Fruit fly (Drosophila melanogaster) whole organism, embryonic: ENCODE data around the gene Mvb12.

Experiments used
- BtbVII ChIP-seq: fragments of 200-800 bp; sonication (Bioruptor generic); optimal IDR thresholded peaks from 3 replicates; lab custom pipeline; 2017; ENCODE audit warnings: missing biosample characterization, mild to moderate bottlenecking, missing genetic modification characterization
- CG10321 ChIP-seq: fragments of 200-800 bp; sonication (Bioruptor generic); IDR thresholded peaks from 2 replicates; pipeline ENCODE4 v1.3.6; 2022; ENCODE audit warnings: missing biosample characterization, missing genetic modification characterization
- CG11456 ChIP-seq: fragments of 200-800 bp; sonication (Bioruptor generic); IDR thresholded peaks from 3 replicates; pipeline ENCODE4 v1.3.6; 2022; ENCODE audit warnings: missing biosample characterization, missing genetic modification characterization
- CG11504 ChIP-seq: fragments of 200-800 bp; sonication (Bioruptor generic); optimal IDR thresholded peaks from 3 replicates; lab custom pipeline; 2019; ENCODE audit warnings: missing biosample characterization, mild to moderate bottlenecking, missing genetic modification characterization, moderate library complexity
- CG12104 ChIP-seq: fragments of 200-800 bp; sonication (Bioruptor generic); optimal IDR thresholded peaks from 3 replicates; lab custom pipeline; 2016; ENCODE audit warnings: missing biosample characterization, missing genetic modification characterization
- CG13296 ChIP-seq: fragments of 200-800 bp; sonication (Bioruptor generic); optimal IDR thresholded peaks from 3 replicates; lab custom pipeline; 2018; ENCODE audit warnings: missing biosample characterization, mild to moderate bottlenecking, missing genetic modification characterization
- CG13424 ChIP-seq: fragments of 200-800 bp; sonication (Bioruptor generic); optimal IDR thresholded peaks from 2 replicates; lab custom pipeline; 2019; ENCODE audit warnings: missing biosample characterization, mild to moderate bottlenecking, missing genetic modification characterization, moderate library complexity
- CG17186 ChIP-seq: fragments of 200-800 bp; sonication (Bioruptor generic); optimal IDR thresholded peaks from 3 replicates; lab custom pipeline; 2017; ENCODE audit warnings: missing biosample characterization, missing genetic modification reagents, missing genetic modification characterization
- CG17359 ChIP-seq: fragments of 200-800 bp; sonication (Bioruptor generic); optimal IDR thresholded peaks from 3 replicates; lab custom pipeline; 2018; ENCODE audit warnings: missing biosample characterization, mild to moderate bottlenecking, missing genetic modification characterization, moderate library complexity
- CG17829 ChIP-seq: fragments of 200-800 bp; optimal IDR thresholded peaks from 2 replicates; lab custom pipeline; 2019; ENCODE audit warnings: missing biosample characterization, mild to moderate bottlenecking, missing genetic modification characterization, moderate library complexity
- CG2712 ChIP-seq: fragments of 200-800 bp; optimal IDR thresholded peaks from 3 replicates; lab custom pipeline; 2019; ENCODE audit warnings: missing biosample characterization, mild to moderate bottlenecking, missing genetic modification characterization, moderate library complexity
- CG2875 ChIP-seq: fragments of 200-800 bp; sonication (Bioruptor generic); optimal IDR thresholded peaks from 2 replicates; lab custom pipeline; 2017; ENCODE audit warnings: missing biosample characterization, mild to moderate bottlenecking, missing genetic modification characterization, missing genetic modification reagents
- CG31224 ChIP-seq: fragments of 200-800 bp; sonication (Bioruptor generic); IDR thresholded peaks from 2 replicates; pipeline ENCODE4 v1.3.6; 2022; ENCODE audit warnings: missing biosample characterization, missing genetic modification characterization
- CG3838 ChIP-seq: fragments of 200-800 bp; sonication (Bioruptor generic); optimal IDR thresholded peaks from 3 replicates; lab custom pipeline; 2016; ENCODE audit warnings: missing biosample characterization, missing genetic modification characterization
- CG4282 ChIP-seq: fragments of 200-800 bp; sonication (Bioruptor generic); optimal IDR thresholded peaks from 2 replicates; lab custom pipeline; 2016; ENCODE audit warnings: missing biosample characterization, missing genetic modification characterization
- CG6272 ChIP-seq: fragments of 200-800 bp; sonication (Bioruptor generic); IDR thresholded peaks from 2 replicates; pipeline ENCODE4 v1.3.6; 2022; ENCODE audit warnings: missing biosample characterization, missing genetic modification characterization
- CG6654 ChIP-seq: fragments of 200-800 bp; sonication (Bioruptor generic); optimal IDR thresholded peaks from 2 replicates; lab custom pipeline; 2017; ENCODE audit warnings: missing biosample characterization, mild to moderate bottlenecking, missing genetic modification characterization
- CG6791 ChIP-seq: fragments of 200-800 bp; sonication (Bioruptor generic); IDR thresholded peaks from 3 replicates; pipeline ENCODE4 v1.3.6; 2022; ENCODE audit warnings: missing biosample characterization, missing genetic modification characterization; ENCODE audit not compliant: partially characterized antibody
- CG7928 ChIP-seq: fragments of 200-800 bp; sonication (Bioruptor generic); optimal IDR thresholded peaks from 2 replicates; lab custom pipeline; 2017; ENCODE audit warnings: missing biosample characterization, mild to moderate bottlenecking, missing genetic modification characterization
- CG9876 ChIP-seq: fragments of 200-800 bp; sonication (Bioruptor generic); optimal IDR thresholded peaks from 2 replicates; lab custom pipeline; 2016; ENCODE audit warnings: missing biosample characterization, missing genetic modification characterization
- CrebB ChIP-seq: fragments of 200-800 bp; sonication (Bioruptor generic); optimal IDR thresholded peaks from 3 replicates; lab custom pipeline; 2018; ENCODE audit warnings: missing biosample characterization, mild to moderate bottlenecking, missing genetic modification characterization
- D19A ChIP-seq: fragments of 200-800 bp; optimal IDR thresholded peaks from 3 replicates; lab custom pipeline; 2019; ENCODE audit warnings: missing biosample characterization, mild to moderate bottlenecking, missing genetic modification characterization, moderate library complexity
- Dad ChIP-seq: fragments of 200-800 bp; sonication (Bioruptor generic); optimal IDR thresholded peaks from 3 replicates; lab custom pipeline; 2016; ENCODE audit warnings: missing biosample characterization, missing genetic modification characterization
- Dip3 ChIP-seq: fragments of 200-800 bp; sonication (Bioruptor generic); optimal IDR thresholded peaks from 3 replicates; lab custom pipeline; 2016; ENCODE audit warnings: missing biosample characterization, missing genetic modification characterization
- Doc3 ChIP-seq: fragments of 200-800 bp; sonication (Bioruptor generic); IDR thresholded peaks from 3 replicates; pipeline ENCODE4 v1.3.6; 2022; ENCODE audit warnings: missing biosample characterization, missing genetic modification characterization; ENCODE audit not compliant: partially characterized antibody
- HHEX ChIP-seq: fragments of 200-800 bp; sonication (Bioruptor generic); optimal IDR thresholded peaks from 3 replicates; lab custom pipeline; 2017; ENCODE audit warnings: missing biosample characterization, mild to moderate bottlenecking, missing genetic modification characterization, missing genetic modification reagents
- HLH3B ChIP-seq: fragments of 200-800 bp; sonication (Bioruptor generic); IDR thresholded peaks from 2 replicates; pipeline ENCODE4 v1.3.6; 2022; ENCODE audit warnings: missing biosample characterization, missing genetic modification characterization
- Hmx ChIP-seq: fragments of 200-800 bp; sonication (Bioruptor generic); optimal IDR thresholded peaks from 2 replicates; lab custom pipeline; 2016; ENCODE audit warnings: missing biosample characterization, missing genetic modification characterization
- Nf-YC ChIP-seq: fragments of 200-800 bp; optimal IDR thresholded peaks from 3 replicates; lab custom pipeline; 2019; ENCODE audit warnings: missing biosample characterization, mild to moderate bottlenecking, missing genetic modification characterization, moderate library complexity
- Spps ChIP-seq: fragments of 200-800 bp; sonication (Bioruptor generic); optimal IDR thresholded peaks from 2 replicates; lab custom pipeline; 2018; ENCODE audit warnings: missing biosample characterization, mild to moderate bottlenecking, missing genetic modification characterization
- ac ChIP-seq: fragments of 200-800 bp; sonication (Bioruptor generic); optimal IDR thresholded peaks from 3 replicates; lab custom pipeline; 2017; ENCODE audit warnings: missing biosample characterization, mild to moderate bottlenecking, missing genetic modification characterization
- amos ChIP-seq: fragments of 200-800 bp; sonication (Bioruptor generic); IDR thresholded peaks from 2 replicates; pipeline ENCODE4 v1.3.6; 2022; ENCODE audit warnings: missing biosample characterization, missing genetic modification characterization; ENCODE audit not compliant: partially characterized antibody
- cas ChIP-seq: fragments of 200-800 bp; sonication (Bioruptor generic); IDR thresholded peaks from 2 replicates; pipeline ENCODE4 v1.3.6; 2022; ENCODE audit warnings: missing biosample characterization, missing genetic modification characterization
- chif ChIP-seq, 2 experiments: fragments of 200-800 bp; sonication (Bioruptor generic); optimal IDR thresholded peaks; 3 replicates each; lab custom pipeline; 2016; ENCODE audit warnings: missing biosample characterization in 2 of 2, missing genetic modification characterization in 2 of 2
- danr ChIP-seq: fragments of 200-800 bp; sonication (Bioruptor generic); IDR thresholded peaks from 2 replicates; pipeline ENCODE4 v1.3.6; 2022; ENCODE audit warnings: missing biosample characterization, missing genetic modification characterization
- dimm ChIP-seq: fragments of 200-800 bp; sonication (Bioruptor generic); IDR thresholded peaks from 2 replicates; pipeline ENCODE4 v1.3.6; 2022; ENCODE audit warnings: missing biosample characterization, missing genetic modification characterization
- disco-r ChIP-seq: fragments of 200-800 bp; sonication (Bioruptor generic); optimal IDR thresholded peaks from 2 replicates; lab custom pipeline; 2016; ENCODE audit warnings: missing biosample characterization, missing genetic modification characterization
- dysf ChIP-seq: fragments of 200-800 bp; sonication (Bioruptor generic); IDR thresholded peaks from 3 replicates; pipeline ENCODE4 v1.3.6; 2022; ENCODE audit warnings: missing biosample characterization, missing genetic modification characterization
- emc ChIP-seq: fragments of 200-800 bp; sonication (Bioruptor generic); optimal IDR thresholded peaks from 2 replicates; lab custom pipeline; 2016; ENCODE audit warnings: missing biosample characterization, missing genetic modification characterization
- gce ChIP-seq: fragments of 200-800 bp; sonication (Bioruptor generic); IDR thresholded peaks from 3 replicates; pipeline ENCODE4 v1.3.6; 2022; ENCODE audit warnings: missing biosample characterization, missing genetic modification characterization
- gcm ChIP-seq: fragments of 200-800 bp; sonication (Bioruptor generic); optimal IDR thresholded peaks from 2 replicates; lab custom pipeline; 2019; ENCODE audit warnings: missing biosample characterization, mild to moderate bottlenecking, missing genetic modification characterization, moderate library complexity
- lbe ChIP-seq: fragments of 200-800 bp; sonication (Bioruptor generic); optimal IDR thresholded peaks from 2 replicates; lab custom pipeline; 2016; ENCODE audit warnings: missing biosample characterization, mild to moderate bottlenecking, missing genetic modification characterization
- oc ChIP-seq: fragments of 200-800 bp; sonication (Bioruptor generic); optimal IDR thresholded peaks from 2 replicates; lab custom pipeline; 2018; ENCODE audit warnings: missing biosample characterization, mild to moderate bottlenecking, missing genetic modification characterization, moderate library complexity
- p53 ChIP-seq: fragments of 200-800 bp; sonication (Bioruptor generic); optimal IDR thresholded peaks from 2 replicates; lab custom pipeline; 2016; ENCODE audit warnings: missing biosample characterization, missing genetic modification characterization
- pzg ChIP-seq: fragments of 200-800 bp; sonication (Bioruptor generic); optimal IDR thresholded peaks from 3 replicates; lab custom pipeline; 2018; ENCODE audit warnings: missing biosample characterization, mild to moderate bottlenecking, missing genetic modification characterization, moderate library complexity
- run ChIP-seq: fragments of 200-800 bp; sonication (Bioruptor generic); optimal IDR thresholded peaks from 3 replicates; lab custom pipeline; 2018; ENCODE audit warnings: missing biosample characterization, mild to moderate bottlenecking, missing genetic modification characterization
- schlank ChIP-seq: fragments of 200-800 bp; sonication (Bioruptor generic); optimal IDR thresholded peaks from 2 replicates; lab custom pipeline; 2018; ENCODE audit warnings: missing biosample characterization, mild to moderate bottlenecking, missing genetic modification characterization
- sens-2 ChIP-seq: fragments of 200-800 bp; sonication (Bioruptor generic); IDR thresholded peaks from 2 replicates; pipeline ENCODE4 v1.3.6; 2022; ENCODE audit warnings: missing biosample characterization, missing genetic modification characterization
- slbo ChIP-seq: fragments of 200-800 bp; sonication (Bioruptor generic); IDR thresholded peaks from 2 replicates; pipeline ENCODE4 v1.3.6; 2022; ENCODE audit warnings: missing biosample characterization, missing genetic modification characterization
- stwl ChIP-seq: fragments of 200-800 bp; sonication (Bioruptor generic); optimal IDR thresholded peaks from 3 replicates; lab custom pipeline; 2018; ENCODE audit warnings: missing biosample characterization, mild to moderate bottlenecking, missing genetic modification characterization, moderate library complexity
- tio ChIP-seq: fragments of 200-800 bp; sonication (Bioruptor generic); optimal IDR thresholded peaks from 2 replicates; lab custom pipeline; 2017; ENCODE audit warnings: missing biosample characterization, missing genetic modification characterization, inconsistent platforms
- zen2 ChIP-seq: fragments of 200-800 bp; sonication (Bioruptor generic); IDR thresholded peaks from 3 replicates; pipeline ENCODE4 v1.3.6; 2022; ENCODE audit warnings: missing biosample characterization, missing genetic modification characterization; ENCODE audit not compliant: partially characterized antibody

Mvb12 gene

DNA sequence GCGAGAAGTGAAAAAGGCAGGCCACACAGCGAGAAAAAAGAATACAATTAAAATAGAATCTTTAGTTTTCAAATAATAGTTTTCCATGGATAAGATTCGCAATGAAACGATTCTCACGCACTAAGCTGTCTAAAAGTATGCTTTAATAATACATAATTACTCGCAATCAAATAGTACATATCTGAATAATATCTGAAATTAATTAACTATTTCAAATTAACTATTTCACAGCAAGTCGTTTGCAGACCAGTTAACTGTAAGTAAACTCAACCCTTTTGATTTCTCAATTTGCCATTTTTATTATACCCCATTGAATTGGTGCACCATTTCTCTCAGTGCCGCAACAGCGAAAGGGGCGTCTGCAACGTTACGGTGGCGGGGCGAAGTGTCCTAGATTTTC is 24.4 kb upstream of the Mvb12 start (continued):
- TF ChIP-seq amos (GFP tag; lab: Robert Waterston, UW) (no peak), pzg (GFP tag; lab: Kevin White, UChicago) (no peak), emc (GFP tag; lab: Kevin White, UChicago) (no peak), CG17829 (tag; lab: Kevin White, UChicago) (no peak), Hmx (GFP tag; lab: Kevin White, UChicago) (no peak), CG31224 (GFP tag; lab: Robert Waterston, UW) (no peak), CG3838 (GFP tag; lab: Kevin White, UChicago) (no peak), CG11504 (no peak), HHEX (GFP tag; lab: Kevin White, UChicago) (peak; percentile 25), CG12104 (GFP tag; lab: Kevin White, UChicago) (no peak), D19A (tag; lab: Kevin White, UChicago) (no peak), tio (peak; percentile 35), dimm (GFP tag; lab: Robert Waterston, UW) (no peak), Dip3 (GFP tag; lab: Kevin White, UChicago) (no peak), disco-r (no peak), CG11456 (GFP tag; lab: Robert Waterston, UW) (no peak), zen2 (GFP tag; lab: Robert Waterston, UW) (no peak), schlank (tag; lab: Kevin White, UChicago) (no peak), CG6654 (GFP tag; lab: Kevin White, UChicago) (no peak), sens-2 (GFP tag; lab: Robert Waterston, UW) (no peak), stwl (no peak), CG2875 (no peak), CG13296 (GFP tag; lab: Kevin White, UChicago) (peak; percentile 46), chif (GFP tag; optimal IDR thresholded peaks at IDR 0.05; lab: Kevin White, UChicago) (no peak), CG6272 (no peak), gce (no peak), cas (GFP tag; lab: Robert Waterston, UW) (no peak), Dad (GFP tag; lab: Kevin White, UChicago) (no peak), CG13424 (tag; lab: Kevin White, UChicago) (peak; percentile 31), CrebB (tag; lab: Kevin White, UChicago) (no peak), CG17359 (no peak), oc (tag; lab: Kevin White, UChicago) (no peak), Spps (tag; lab: Kevin White, UChicago) (no peak), p53 (GFP tag; lab: Kevin White, UChicago) (no peak), CG17186 (GFP tag; lab: Kevin White, UChicago) (no peak), Nf-YC (tag; lab: Kevin White, UChicago) (peak; percentile 2), CG7928 (GFP tag; lab: Kevin White, UChicago) (no peak), dysf (GFP tag; lab: Robert Waterston, UW) (0 out of 3 replicates have a peak, but pooled peaks have one; percentile 36), gcm (no peak), CG2712 (tag; lab: Kevin White, UChicago) (no peak), lbe (GFP tag; lab: Kevin White, UChicago) (no peak), CG10321 (GFP tag; lab: Robert Waterston, UW) (no peak), BtbVII (GFP tag; lab: Kevin White, UChicago) (peak; percentile 56), Doc3 (no peak), CG6791 (GFP tag; lab: Robert Waterston, UW) (no peak), danr (GFP tag; lab: Robert Waterston, UW) (no peak), ac (GFP tag; lab: Kevin White, UChicago) (no peak), HLH3B (no peak), CG4282 (no peak), CG9876 (GFP tag; lab: Kevin White, UChicago) (no peak), run (tag; lab: Kevin White, UChicago) (no peak), slbo (no peak)
